Worm (Caenorhabditis elegans) whole organism, early embryonic: ENCODE data around the gene trx-1.

Experiments
- B0310.2 ChIP-seq: sonication (generic microtip); optimal IDR thresholded peaks from 2 replicates; lab custom pipeline; 2016; ENCODE audit warnings: mild to moderate bottlenecking, missing genetic modification characterization, missing compliant biosample characterization
- F13C5.2 ChIP-seq: sonication (generic microtip); optimal IDR thresholded peaks from 2 replicates; lab custom pipeline; 2017; ENCODE audit warnings: mild to moderate bottlenecking, missing genetic modification characterization, inconsistent platforms, missing compliant biosample characterization
- aly-1 ChIP-seq: sonication (generic microtip); optimal IDR thresholded peaks from 2 replicates; lab custom pipeline; 2016; ENCODE audit warnings: missing genetic modification characterization, missing compliant biosample characterization
- ama-1 ChIP-seq: fragments of 150-350 bp; optimal IDR thresholded peaks from 2 replicates; lab custom pipeline; 2014
- ceh-13 ChIP-seq: fragments of 200-800 bp; sonication (Bioruptor generic); optimal IDR thresholded peaks from 2 replicates; lab custom pipeline; 2018; ENCODE audit warnings: mild to moderate bottlenecking, missing genetic modification characterization, missing compliant biosample characterization
- ceh-36 ChIP-seq: sonication (generic microtip); optimal IDR thresholded peaks from 2 replicates; lab custom pipeline; 2016; ENCODE audit warnings: missing genetic modification characterization, inconsistent platforms, missing compliant biosample characterization
- ets-7 ChIP-seq: sonication (generic microtip); optimal IDR thresholded peaks from 2 replicates; lab custom pipeline; 2016; ENCODE audit warnings: missing genotype, missing genetic modification characterization, missing compliant biosample characterization
- flt-1 ChIP-seq: fragments of 200-800 bp; sonication (Bioruptor generic); IDR thresholded peaks from 2 replicates; pipeline ENCODE4 v1.3.6; 2022; ENCODE audit warnings: missing genetic modification characterization, missing compliant biosample characterization
- hmbx-1 ChIP-seq: sonication (generic microtip); optimal IDR thresholded peaks from 2 replicates; lab custom pipeline; 2016; ENCODE audit warnings: mild to moderate bottlenecking, missing genetic modification characterization, missing compliant biosample characterization
- hmg-4 ChIP-seq: fragments of 200-800 bp; sonication (Bioruptor generic); optimal IDR thresholded peaks from 2 replicates; lab custom pipeline; 2018; ENCODE audit warnings: mild to moderate bottlenecking, missing genetic modification characterization, missing compliant biosample characterization
- hnd-1 ChIP-seq: sonication (generic microtip); optimal IDR thresholded peaks from 2 replicates; lab custom pipeline; 2016; ENCODE audit warnings: missing genetic modification characterization, missing compliant biosample characterization
- pes-1 ChIP-seq: fragments of 200-800 bp; sonication (Bioruptor generic); IDR thresholded peaks from 2 replicates; pipeline ENCODE4 v1.3.6; 2022; ENCODE audit warnings: missing genetic modification reagents, missing genetic modification characterization, missing compliant biosample characterization
- scrt-1 ChIP-seq: fragments of 200-800 bp; sonication (Bioruptor generic); IDR thresholded peaks from 2 replicates; pipeline ENCODE4 v1.3.6; 2022; ENCODE audit warnings: missing genetic modification characterization, missing compliant biosample characterization
- sea-1 ChIP-seq: fragments of 200-800 bp; sonication (Bioruptor generic); conservative IDR thresholded peaks from 2 replicates; pipeline ENCODE4 v1.3.6; 2022; ENCODE audit warnings: missing genetic modification characterization, missing compliant biosample characterization
- tbx-11 ChIP-seq: fragments of 200-800 bp; sonication (Bioruptor generic); IDR thresholded peaks from 2 replicates; pipeline ENCODE4 v1.3.6; 2022; ENCODE audit warnings: missing genetic modification characterization, missing compliant biosample characterization
- tbx-37 ChIP-seq: fragments of 200-800 bp; sonication (Bioruptor generic); conservative IDR thresholded peaks from 2 replicates; pipeline ENCODE4 v1.3.6; 2022; ENCODE audit warnings: missing genetic modification reagents, missing genetic modification characterization, missing compliant biosample characterization
- tra-4 ChIP-seq: sonication (generic microtip); optimal IDR thresholded peaks from 2 replicates; lab custom pipeline; 2017; ENCODE audit warnings: missing genetic modification characterization, missing compliant biosample characterization

The trx-1 gene

DNA sequence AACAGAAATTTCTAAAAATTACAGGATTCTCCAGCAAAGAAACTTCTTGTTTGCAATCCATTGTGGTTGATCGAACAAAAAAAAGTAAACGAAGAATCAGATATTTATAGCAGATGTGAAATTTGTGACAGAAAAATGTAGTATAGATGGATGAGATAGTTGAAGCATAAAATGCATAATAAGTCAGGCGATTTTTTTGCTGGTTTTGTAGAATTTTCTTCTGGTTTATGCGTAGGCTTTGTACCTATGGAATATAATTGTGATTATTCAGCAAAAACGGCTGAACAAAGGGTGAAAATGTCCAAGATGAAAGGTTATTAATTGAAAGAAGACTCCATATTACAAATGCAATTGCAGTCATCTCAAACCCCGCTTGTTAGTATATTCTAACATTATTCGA, 12.1 kb upstream of the trx-1 start, which contains the start of gene srh-39:
Gene srh-39 (minus strand): TSS at position 101 of the 400 bp plus-strand sequence.
- TF ChIP-seq tbx-11 (GFP tag; lab: Robert Waterston, UW) (no peak), scrt-1 (no peak), ets-7 (tag; lab: Kevin White, UChicago) (no peak), hmg-4 (GFP tag; lab: Kevin White, UChicago) (no peak), aly-1 (tag; lab: Kevin White, UChicago) (no peak), ceh-36 (no peak), pes-1 (no peak), hnd-1 (no peak), sea-1 (GFP tag; lab: Robert Waterston, UW) (no peak), tbx-37 (GFP tag; lab: Robert Waterston, UW) (no peak), hmbx-1 (no peak), B0310.2 (no peak)

DNA sequence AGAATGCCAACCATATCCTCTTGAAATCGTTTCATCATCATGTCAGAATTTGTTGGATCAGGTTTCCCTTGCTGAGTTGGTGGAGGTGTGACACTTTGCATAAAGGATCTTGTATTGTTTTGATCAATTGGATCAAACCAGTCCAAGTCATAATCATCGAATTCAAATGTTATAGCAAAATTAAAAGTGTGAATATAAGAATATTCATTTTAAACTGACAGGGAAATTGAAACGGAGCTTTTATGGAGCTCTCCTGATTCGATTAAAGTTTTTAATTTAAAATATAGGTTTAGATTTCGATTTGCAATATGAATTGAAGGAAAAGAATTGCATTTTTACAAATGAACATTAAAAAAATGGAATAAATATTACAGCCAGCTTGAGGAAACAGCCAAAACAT, 10.2 kb upstream of the trx-1 start, which contains the start of gene B0228.9:
Gene B0228.9 (minus strand): TSS at position 101 of the 400 bp plus-strand sequence.
- no peak for TF ChIP-seq ama-1
- TF ChIP-seq ets-7 (tag; lab: Kevin White, UChicago), result no peak
- no peak for TF ChIP-seq hmbx-1
- TF ChIP-seq ceh-13 (GFP tag; lab: Kevin White, UChicago), result no peak
- no peak for TF ChIP-seq aly-1 (tag; lab: Kevin White, UChicago)
- no peak for TF ChIP-seq tbx-11 (GFP tag; lab: Robert Waterston, UW)
- TF ChIP-seq flt-1 (GFP tag; lab: Robert Waterston, UW), result no peak
- TF ChIP-seq hmg-4 (GFP tag; lab: Kevin White, UChicago), result no peak
- no peak for TF ChIP-seq hnd-1
- no peak for TF ChIP-seq tbx-37 (GFP tag; lab: Robert Waterston, UW)
- no peak for TF ChIP-seq pes-1
- TF ChIP-seq F13C5.2, result no peak
- TF ChIP-seq tra-4 (tag; lab: Kevin White, UChicago), result no peak
- no peak for TF ChIP-seq ceh-36
- no peak for TF ChIP-seq sea-1 (GFP tag; lab: Robert Waterston, UW)
- TF ChIP-seq scrt-1, result no peak
- no peak for TF ChIP-seq B0310.2

DNA sequence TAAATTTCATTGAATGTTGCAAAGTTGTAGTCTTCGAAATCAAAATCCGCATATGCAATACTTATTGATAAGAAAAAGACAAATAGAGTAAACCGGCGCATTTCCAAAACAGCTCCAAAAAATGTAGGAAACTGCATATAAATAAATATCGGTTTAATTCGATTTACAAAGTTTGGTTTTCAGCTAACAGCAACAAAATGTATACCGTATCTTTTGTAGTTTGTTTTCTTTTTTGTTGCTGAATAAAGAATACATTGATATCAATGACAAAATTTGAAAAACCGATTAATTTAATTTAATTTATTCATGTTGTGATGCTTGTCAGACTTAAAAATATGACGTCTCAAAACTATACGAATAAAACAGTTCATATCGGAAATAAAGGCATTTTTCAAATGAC, 8.0 kb upstream of the trx-1 start, which contains the start of gene B0228.8:
Gene B0228.8 (minus strand): TSS at position 101 of the 400 bp plus-strand sequence.
- no peak for TF ChIP-seq ama-1
- TF ChIP-seq F13C5.2, result no peak
- no peak for TF ChIP-seq pes-1
- no peak for TF ChIP-seq hmbx-1
- TF ChIP-seq tra-4 (tag; lab: Kevin White, UChicago), result no peak
- TF ChIP-seq aly-1 (tag; lab: Kevin White, UChicago), result no peak
- TF ChIP-seq ets-7 (tag; lab: Kevin White, UChicago), result no peak
- TF ChIP-seq tbx-11 (GFP tag; lab: Robert Waterston, UW), result no peak
- no peak for TF ChIP-seq ceh-36
- no peak for TF ChIP-seq hnd-1
- TF ChIP-seq scrt-1, result no peak
- no peak for TF ChIP-seq hmg-4 (GFP tag; lab: Kevin White, UChicago)
- no peak for TF ChIP-seq B0310.2

DNA sequence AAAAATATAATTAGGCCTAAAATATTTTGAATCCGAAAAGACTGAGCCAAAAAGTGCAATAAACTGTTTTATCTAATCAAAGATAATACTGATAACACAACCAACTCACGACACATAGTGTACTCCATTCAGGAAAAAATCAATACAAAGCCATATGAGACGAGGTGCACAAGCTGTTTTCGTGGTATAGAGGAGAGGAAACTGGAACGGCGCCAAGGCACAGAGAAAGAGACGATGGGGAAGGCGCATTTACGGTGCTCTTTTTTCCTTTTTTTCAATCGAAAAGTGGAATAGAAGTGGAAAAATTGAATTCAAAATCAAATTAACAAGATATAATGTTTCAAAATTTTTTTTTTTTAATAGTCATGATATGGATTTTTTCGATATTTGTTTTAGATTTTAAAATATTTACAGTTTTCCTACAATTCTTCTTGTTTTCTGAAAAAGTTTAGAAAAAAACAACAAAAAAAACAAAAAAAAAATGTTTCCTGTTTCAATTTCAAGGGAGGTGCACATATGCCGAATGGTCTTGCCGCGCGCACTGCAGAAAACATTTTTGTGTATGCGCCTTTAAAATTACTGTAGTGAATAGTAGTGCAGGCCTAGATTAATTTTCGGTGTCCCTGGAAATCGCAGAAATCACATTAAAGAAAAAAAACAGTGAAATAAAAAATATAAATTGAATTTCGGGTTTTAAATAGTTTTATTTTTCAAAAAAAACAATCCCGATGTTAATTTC, 5.2 kb upstream of the trx-1 start, which contains the start of gene B0228.7:
Gene B0228.7 (minus strand): TSS at position 627 of the 739 bp plus-strand sequence.
- TF ChIP-seq ets-7 (tag; lab: Kevin White, UChicago) (no peak), ama-1 (no peak), tra-4 (tag; lab: Kevin White, UChicago) (no peak), hmbx-1 (no peak), ceh-36 (no peak), hnd-1 (no peak), pes-1 (no peak), tbx-37 (GFP tag; lab: Robert Waterston, UW) (no peak), hmg-4 (GFP tag; lab: Kevin White, UChicago) (no peak), flt-1 (GFP tag; lab: Robert Waterston, UW) (no peak), B0310.2 (no peak), sea-1 (GFP tag; lab: Robert Waterston, UW) (no peak)

DNA sequence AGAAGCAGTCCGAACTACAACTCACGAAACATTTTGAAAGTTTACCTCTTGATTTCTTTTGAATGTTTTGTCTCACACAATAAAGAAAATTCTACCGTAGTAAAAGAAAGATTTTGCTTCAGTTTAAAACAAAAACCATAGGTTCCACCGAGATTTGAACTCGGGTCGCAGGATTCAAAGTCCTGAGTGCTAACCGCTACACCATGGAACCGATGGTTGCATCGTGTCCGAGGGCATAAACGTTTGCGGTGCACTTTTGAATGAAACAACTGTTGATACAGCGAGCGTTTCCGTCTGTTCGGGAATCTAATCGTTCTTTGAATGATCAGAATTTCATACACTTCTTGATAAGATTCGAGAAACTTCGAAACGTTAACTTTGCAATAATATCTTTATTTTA, 3.4 kb upstream of the trx-1 start:
- TF ChIP-seq flt-1 (GFP tag; lab: Robert Waterston, UW), result peak; percentile 52
- TF ChIP-seq hnd-1, result peak; percentile 20
- no peak for TF ChIP-seq pes-1
- TF ChIP-seq F13C5.2, result no peak
- peak; percentile 69 for TF ChIP-seq scrt-1
- TF ChIP-seq sea-1 (GFP tag; lab: Robert Waterston, UW), result peak; percentile 78
- TF ChIP-seq tbx-11 (GFP tag; lab: Robert Waterston, UW), result peak; percentile 64
- peak; percentile 50; the same call in 1 of the 2 replicates for TF ChIP-seq tbx-37 (GFP tag; lab: Robert Waterston, UW)
- no peak for TF ChIP-seq tra-4 (tag; lab: Kevin White, UChicago)
- peak; percentile 45 for TF ChIP-seq ceh-13 (GFP tag; lab: Kevin White, UChicago)
- TF ChIP-seq B0310.2, result no peak

DNA sequence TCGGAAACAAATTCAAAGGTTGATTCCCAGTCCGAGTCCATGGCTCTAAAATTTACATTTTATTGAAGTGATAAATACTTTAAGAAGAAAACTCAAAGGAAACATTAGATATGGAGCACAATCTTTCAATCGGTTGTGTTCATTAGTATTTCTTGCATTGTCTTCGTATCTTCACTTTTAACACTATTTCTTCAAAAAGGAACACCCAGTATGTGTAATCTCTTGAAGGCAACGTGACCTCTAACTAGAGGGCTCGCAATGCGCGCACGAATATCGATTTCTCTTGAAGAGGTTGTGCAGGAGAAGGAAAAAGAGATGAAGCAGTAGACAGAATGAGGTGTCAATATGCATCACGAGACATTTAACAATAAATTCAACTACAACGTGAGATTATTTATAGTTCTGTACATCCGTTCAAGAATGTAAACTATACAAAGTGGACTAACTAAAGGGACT, 1.7 kb upstream of the trx-1 start, which contains the start of the genes B0228.6 and B0228.1:
Gene B0228.6 (minus strand): TSS at position 51 of the 456 bp plus-strand sequence.
Gene B0228.1 (plus strand): TSS at position 228 of the 456 bp plus-strand sequence.
- TF ChIP-seq pes-1 (no peak), ets-7 (tag; lab: Kevin White, UChicago) (no peak), hmbx-1 (no peak), hnd-1 (no peak), aly-1 (tag; lab: Kevin White, UChicago) (no peak), ceh-13 (GFP tag; lab: Kevin White, UChicago) (no peak), hmg-4 (GFP tag; lab: Kevin White, UChicago) (no peak), tbx-37 (GFP tag; lab: Robert Waterston, UW) (no peak), B0310.2 (no peak), tra-4 (tag; lab: Kevin White, UChicago) (no peak), ceh-36 (no peak), F13C5.2 (no peak), ama-1 (no peak)

DNA sequence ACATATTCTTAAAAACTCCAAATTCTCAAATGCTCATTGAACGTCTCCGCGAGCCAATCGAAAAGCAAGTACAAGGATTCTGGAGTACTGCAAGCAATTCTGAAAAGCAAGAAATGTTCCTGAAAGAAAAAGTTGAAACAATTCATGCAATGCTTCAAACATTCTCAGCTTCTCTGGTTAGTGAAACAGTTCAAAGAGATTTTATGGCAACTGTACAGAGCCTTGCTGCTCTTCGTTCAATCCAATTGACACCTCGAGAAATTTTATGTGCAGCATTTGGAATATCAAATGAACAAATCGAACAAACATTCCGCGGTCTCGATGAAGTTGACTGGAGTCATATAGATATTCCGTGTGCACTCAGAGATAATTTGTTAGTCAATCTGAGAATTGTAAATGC, 16.7 kb downstream of the trx-1 start:
- no peak for TF ChIP-seq tbx-37 (GFP tag; lab: Robert Waterston, UW)
- no peak for TF ChIP-seq B0310.2
- no peak for TF ChIP-seq F13C5.2
- TF ChIP-seq ama-1, result no peak
- no peak for TF ChIP-seq ets-7 (tag; lab: Kevin White, UChicago)
- TF ChIP-seq flt-1 (GFP tag; lab: Robert Waterston, UW), result no peak
- no peak for TF ChIP-seq tra-4 (tag; lab: Kevin White, UChicago)
- no peak for TF ChIP-seq pes-1
- no peak for TF ChIP-seq hmg-4 (GFP tag; lab: Kevin White, UChicago)
- no peak for TF ChIP-seq ceh-36
- TF ChIP-seq aly-1 (tag; lab: Kevin White, UChicago), result no peak
- no peak for TF ChIP-seq scrt-1
- TF ChIP-seq ceh-13 (GFP tag; lab: Kevin White, UChicago), result no peak
- TF ChIP-seq hnd-1, result no peak
- TF ChIP-seq hmbx-1, result no peak
- TF ChIP-seq sea-1 (GFP tag; lab: Robert Waterston, UW), result no peak
- no peak for TF ChIP-seq tbx-11 (GFP tag; lab: Robert Waterston, UW)
